Fruit fly (Drosophila melanogaster) whole organism: ENCODE results near the gene CG17746.

Experiments used
- EcR ChIP-seq, 2 experiments: fragments of >200 bp; optimal IDR thresholded peaks; 2 replicates each; lab custom pipeline; 2017; ENCODE audit warnings: missing biosample characterization in 2 of 2, missing genetic modification characterization in 2 of 2, missing genetic modification reagents in 2 of 2
- pan ChIP-seq: fragments of >200 bp; optimal IDR thresholded peaks from 2 replicates; lab custom pipeline; 2017
- psq ChIP-seq: fragments of >200 bp; optimal IDR thresholded peaks from 2 replicates; lab custom pipeline; 2017

DNA sequence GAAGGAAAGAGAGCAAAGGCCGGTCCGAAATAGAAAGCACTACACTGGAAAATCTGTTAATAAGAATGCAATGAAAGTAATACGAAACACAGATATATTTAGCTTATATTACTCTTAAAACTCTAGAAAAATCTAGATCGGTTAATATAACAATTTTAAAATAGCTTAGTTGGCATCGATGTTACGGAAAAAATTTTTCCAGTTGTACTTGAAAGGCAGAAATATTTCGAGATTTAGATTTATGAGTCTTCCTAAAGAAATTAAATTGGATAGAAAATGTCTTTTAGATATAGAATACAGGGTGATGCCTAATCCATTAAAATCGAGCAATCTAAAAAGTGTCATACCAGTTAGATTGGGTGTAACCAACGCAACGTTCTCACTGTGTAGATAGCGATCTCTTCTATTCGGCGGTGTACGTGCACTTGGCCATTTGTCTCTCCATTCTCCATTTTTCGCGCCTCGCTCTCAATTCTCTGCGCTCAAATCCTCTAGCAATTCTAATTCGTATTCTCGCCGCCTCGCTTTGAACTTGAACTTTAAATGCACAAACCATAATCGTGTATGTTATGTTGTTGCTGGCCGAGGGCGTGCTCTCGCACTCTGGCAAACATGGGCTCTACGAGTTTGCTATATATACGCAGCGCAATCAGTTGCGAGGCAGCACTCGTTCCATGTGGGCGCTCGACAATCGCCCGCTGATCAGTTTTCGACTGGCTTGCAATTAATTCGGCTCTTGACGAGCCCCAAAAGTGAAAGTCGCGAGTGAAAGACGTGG, 10.8 kb upstream of the CG17746 start:
- TF ChIP-seq psq (lab: Kevin White, UChicago), result no peak
- no peak for TF ChIP-seq pan (lab: Kevin White, UChicago)
- TF ChIP-seq EcR (GFP tag; optimal IDR thresholded peaks at IDR 0.05; lab: Kevin White, UChicago), result no peak
